Fruit fly (Drosophila melanogaster) whole organism, adult: ENCODE results near the gene CG9541.

ENCODE experiments used
- CG5204 ChIP-seq: fragments of 200-800 bp; sonication (Bioruptor generic); optimal IDR thresholded peaks from 2 replicates; lab custom pipeline; 2016; ENCODE audit warnings: missing biosample characterization, missing genetic modification characterization
- pad ChIP-seq: fragments of 200-800 bp; sonication (Bioruptor generic); optimal IDR thresholded peaks from 3 replicates; lab custom pipeline; 2017; ENCODE audit warnings: missing biosample characterization, missing genetic modification characterization, mild to moderate bottlenecking, moderate library complexity, missing genetic modification reagents

DNA sequence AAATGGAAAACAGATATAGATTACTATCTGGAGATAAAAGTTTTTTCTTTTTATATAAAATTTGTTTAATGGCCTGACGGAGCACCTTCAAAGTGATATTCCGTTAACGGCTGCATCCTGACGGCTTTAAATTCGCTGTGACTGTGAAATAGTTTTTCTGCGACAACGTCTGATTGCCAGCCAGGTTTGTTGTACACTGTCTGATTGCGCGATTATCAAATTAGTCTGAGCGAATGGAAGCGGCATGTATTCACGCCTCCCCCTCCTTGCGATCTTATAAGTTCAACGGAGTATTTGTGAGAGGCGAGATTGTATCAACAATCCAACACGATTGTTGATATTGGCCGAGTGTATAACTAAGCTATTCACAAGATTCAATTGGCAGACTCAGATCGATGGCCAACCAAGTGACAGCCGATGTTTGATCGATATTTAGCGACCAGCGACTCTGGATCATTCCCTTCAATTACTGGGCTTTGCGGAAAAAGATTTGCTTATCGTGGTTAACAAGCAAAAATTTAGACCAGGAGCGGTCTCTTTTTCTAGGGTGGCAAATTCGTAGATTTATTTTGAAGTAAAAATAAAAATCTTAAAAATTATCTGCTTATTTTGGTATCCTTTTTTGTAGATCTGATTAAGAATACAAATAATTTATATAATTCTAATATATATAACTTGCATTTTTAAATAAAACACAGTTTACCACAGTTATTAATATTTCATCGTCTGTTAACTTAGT lies 19.5 kb downstream of the CG9541 start:
- TF ChIP-seq CG5204 (GFP tag; lab: Kevin White, UChicago) (no peak), pad (GFP tag; lab: Kevin White, UChicago) (no peak)
